Fruit fly (Drosophila melanogaster) whole organism, pupa: ENCODE results near the gene CG3184.

ENCODE experiments used
- CG8159 ChIP-seq: fragments of 200-800 bp; sonication (Bioruptor generic); optimal IDR thresholded peaks from 3 replicates; lab custom pipeline; 2018; ENCODE audit warnings: missing biosample characterization, mild to moderate bottlenecking, missing genetic modification characterization, moderate library complexity
- EcR ChIP-seq: fragments of 200-800 bp; sonication (Bioruptor generic); optimal IDR thresholded peaks from 3 replicates; lab custom pipeline; 2019; ENCODE audit warnings: missing biosample characterization, missing genetic modification characterization, mild to moderate bottlenecking, moderate library complexity, missing genetic modification reagents
- fd96Ca ChIP-seq: fragments of 200-800 bp; sonication (Bioruptor generic); IDR thresholded peaks from 3 replicates; pipeline ENCODE4 v1.3.6; 2022; ENCODE audit warnings: missing biosample characterization, missing genetic modification characterization

dm6 chrX:6661392-6661837 lies 27.2 kb downstream of the CG3184 start, which contains the start of the genes CG3224 and Ctr1A:
- no peak for TF ChIP-seq CG8159 (tag; lab: Kevin White, UChicago)
- no peak for TF ChIP-seq fd96Ca (GFP tag; lab: Robert Waterston, UW)
- TF ChIP-seq EcR: no peak
